Worm (Caenorhabditis elegans) whole organism, L4 larva: ENCODE results near the gene F12A10.8.

Source experiments
- F10B5.3 ChIP-seq: sonication (generic microtip); optimal IDR thresholded peaks from 2 replicates; lab custom pipeline; 2016; ENCODE audit warnings: mild to moderate bottlenecking, missing genetic modification characterization, missing compliant biosample characterization
- F37D6.2 ChIP-seq: sonication (generic microtip); optimal IDR thresholded peaks from 2 replicates; lab custom pipeline; 2016; ENCODE audit warnings: mild to moderate bottlenecking, missing genetic modification characterization, missing compliant biosample characterization
- F44E2.7 ChIP-seq: fragments of 200-800 bp; sonication (Bioruptor generic); IDR thresholded peaks from 2 replicates; pipeline ENCODE4 v2.1.2; 2022; ENCODE audit warnings: missing genetic modification characterization, missing compliant biosample characterization
- F49E8.2 ChIP-seq: sonication (generic microtip); optimal IDR thresholded peaks from 2 replicates; lab custom pipeline; 2016; ENCODE audit warnings: missing compliant biosample characterization, mild to moderate bottlenecking, missing genetic modification characterization, borderline replicate concordance
- T20F7.1 ChIP-seq: fragments of 200-800 bp; sonication (Bioruptor generic); optimal IDR thresholded peaks from 2 replicates; lab custom pipeline; 2018; ENCODE audit warnings: mild to moderate bottlenecking, missing genetic modification characterization, missing compliant biosample characterization
- Y105C5A.15 ChIP-seq: fragments of 200-800 bp; sonication (Bioruptor generic); IDR thresholded peaks from 2 replicates; pipeline ENCODE4 v1.3.6; 2022; ENCODE audit warnings: missing genetic modification characterization, missing compliant biosample characterization
- Y48G9A.11 ChIP-seq: fragments of 200-800 bp; sonication (Bioruptor generic); IDR thresholded peaks from 2 replicates; pipeline ENCODE4 v1.3.6; 2022; ENCODE audit warnings: missing genetic modification reagents, missing genetic modification characterization, missing compliant biosample characterization
- ZK546.5 ChIP-seq, 2 experiments: sonication (generic microtip); optimal IDR thresholded peaks; 2 replicates each; lab custom pipeline; 2017; ENCODE audit warnings: missing biosample characterization in 2 of 2, missing genetic modification characterization in 2 of 2
- aha-1 ChIP-seq: fragments of 150-350 bp; peaks from one replicate; lab custom pipeline; 2014; ENCODE audit warnings: missing biosample characterization, missing genetic modification characterization
- attf-4 ChIP-seq: sonication (generic microtip); optimal IDR thresholded peaks from 3 replicates; lab custom pipeline; 2017; ENCODE audit warnings: missing biosample characterization, missing genetic modification characterization
- ceh-20 ChIP-seq: fragments of 200-800 bp; sonication (Bioruptor generic); IDR thresholded peaks from 2 replicates; pipeline ENCODE4 v1.3.6; 2022; ENCODE audit warnings: missing genetic modification reagents, missing genetic modification characterization, missing compliant biosample characterization
- ceh-28 ChIP-seq: fragments of 150-350 bp; optimal IDR thresholded peaks from 2 replicates; lab custom pipeline; 2014; ENCODE audit warnings: missing biosample characterization, missing genetic modification reagents, missing genetic modification characterization
- ceh-32 ChIP-seq: sonication (generic microtip); optimal IDR thresholded peaks from 2 replicates; lab custom pipeline; 2016; ENCODE audit warnings: mild to moderate bottlenecking, missing genetic modification characterization, missing compliant biosample characterization; ENCODE audit not compliant: poor library complexity
- ctbp-1 ChIP-seq: fragments of 200-800 bp; sonication (Bioruptor generic); IDR thresholded peaks from 2 replicates; pipeline ENCODE4 v1.3.6; 2022; ENCODE audit warnings: missing genetic modification reagents, missing genetic modification characterization, missing compliant biosample characterization
- daf-16 ChIP-seq, 3 experiments: sonication (generic microtip); optimal IDR thresholded peaks; 2 replicates each; lab custom pipeline; 2016 to 2017; ENCODE audit warnings: missing genetic modification characterization in 3 of 3, missing genetic modification reagents in 3 of 3, mild to moderate bottlenecking in 2 of 3, missing compliant biosample characterization in 2 of 3, missing biosample characterization in 1 of 3, moderate library complexity in 1 of 3
- daf-8 ChIP-seq: fragments of 200-800 bp; sonication (Bioruptor generic); IDR thresholded peaks from 2 replicates; pipeline ENCODE4 v1.3.6; 2022; ENCODE audit warnings: missing genetic modification characterization, missing compliant biosample characterization
- dpl-1 ChIP-seq: fragments of 150-350 bp; optimal IDR thresholded peaks from 2 replicates; lab custom pipeline; 2014; ENCODE audit warnings: missing biosample characterization, missing genetic modification reagents, missing genetic modification characterization
- fkh-10 ChIP-seq: fragments of 150-350 bp; optimal IDR thresholded peaks from 2 replicates; lab custom pipeline; 2014; ENCODE audit warnings: missing biosample characterization, missing genetic modification reagents, missing genetic modification characterization
- fos-1 ChIP-seq: fragments of 150-350 bp; optimal IDR thresholded peaks from 2 replicates; lab custom pipeline; 2014; ENCODE audit warnings: missing biosample characterization, missing genetic modification characterization
- hif-1 ChIP-seq, 2 experiments: sonication (generic microtip); optimal IDR thresholded peaks; 2 replicates each; lab custom pipeline; 2016 to 2017; ENCODE audit warnings: missing compliant biosample characterization in 2 of 2, missing genetic modification characterization in 2 of 2, missing genetic modification reagents in 2 of 2, missing genotype in 2 of 2, mild to moderate bottlenecking in 1 of 2
- hlh-11 ChIP-seq: fragments of 200-800 bp; sonication (Bioruptor generic); optimal IDR thresholded peaks from 2 replicates; lab custom pipeline; 2018; ENCODE audit warnings: mild to moderate bottlenecking, missing genetic modification characterization, missing compliant biosample characterization
- lin-1 ChIP-seq: fragments of 200-800 bp; sonication (Bioruptor generic); IDR thresholded peaks from 2 replicates; pipeline ENCODE4 v1.3.6; 2022; ENCODE audit warnings: missing genetic modification reagents, missing genetic modification characterization, missing compliant biosample characterization
- lin-29 ChIP-seq: fragments of 200-800 bp; sonication (Bioruptor generic); IDR thresholded peaks from 2 replicates; pipeline ENCODE4 v1.3.6; 2022; ENCODE audit warnings: missing genetic modification reagents, missing genetic modification characterization, missing compliant biosample characterization
- lin-38 ChIP-seq: fragments of 200-800 bp; sonication (Bioruptor generic); IDR thresholded peaks from 2 replicates; pipeline ENCODE4 v1.3.6; 2022; ENCODE audit warnings: missing genetic modification reagents, missing genetic modification characterization, missing compliant biosample characterization
- lin-39 ChIP-seq: fragments of 150-350 bp; optimal IDR thresholded peaks from 2 replicates; lab custom pipeline; 2014; ENCODE audit warnings: missing biosample characterization, missing genetic modification reagents, missing genetic modification characterization
- lir-3 ChIP-seq: sonication (generic microtip); optimal IDR thresholded peaks from 2 replicates; lab custom pipeline; 2016; ENCODE audit warnings: mild to moderate bottlenecking, missing genetic modification characterization, missing compliant biosample characterization
- lsy-2 ChIP-seq, 2 experiments: fragments of 150-350 bp in 1 of 2; sonication (generic microtip) in 1 of 2; optimal IDR thresholded peaks; 2 replicates each; lab custom pipeline; 2014 to 2017; ENCODE audit warnings: missing biosample characterization in 2 of 2, missing genetic modification characterization in 2 of 2
- madf-5 ChIP-seq, 2 experiments: fragments of 200-800 bp; sonication (Bioruptor generic); IDR thresholded peaks; 2 replicates each; pipeline ENCODE4 v1.3.6; 2022; ENCODE audit warnings: missing compliant biosample characterization in 2 of 2, missing genetic modification characterization in 2 of 2
- mdl-1 ChIP-seq, 2 experiments: fragments of 150-350 bp in 1 of 2; sonication (generic microtip) in 1 of 2; optimal IDR thresholded peaks; 2 replicates each; lab custom pipeline; 2014 to 2017; ENCODE audit warnings: missing biosample characterization in 2 of 2, missing genetic modification characterization in 2 of 2
- mdt-29 ChIP-seq: fragments of 200-800 bp; sonication (Bioruptor generic); IDR thresholded peaks from 2 replicates; pipeline ENCODE4 v1.3.6; 2022; ENCODE audit warnings: missing genetic modification reagents, missing genetic modification characterization, missing compliant biosample characterization
- mes-2 ChIP-seq: sonication (generic microtip); optimal IDR thresholded peaks from 2 replicates; lab custom pipeline; 2016; ENCODE audit warnings: missing genotype, mild to moderate bottlenecking, missing genetic modification characterization, missing compliant biosample characterization; ENCODE audit not compliant: poor library complexity, severe bottlenecking
- mxl-2 ChIP-seq: fragments of 200-800 bp; sonication (Bioruptor generic); conservative IDR thresholded peaks from 2 replicates; pipeline ENCODE4 v1.3.6; 2022; ENCODE audit warnings: missing genetic modification reagents, missing genetic modification characterization, missing compliant biosample characterization
- nhr-11 ChIP-seq: fragments of 150-350 bp; optimal IDR thresholded peaks from 2 replicates; lab custom pipeline; 2014; ENCODE audit warnings: missing biosample characterization, missing genetic modification characterization
- nhr-25 ChIP-seq: sonication (generic microtip); optimal IDR thresholded peaks from 2 replicates; lab custom pipeline; 2017; ENCODE audit warnings: missing genetic modification characterization, mild to moderate bottlenecking, missing compliant biosample characterization, antibody characterized with exemption, moderate library complexity, borderline replicate concordance; ENCODE audit not compliant: insufficient read depth
- nhr-28 ChIP-seq: fragments of 150-350 bp; optimal IDR thresholded peaks from 2 replicates; lab custom pipeline; 2014; ENCODE audit warnings: missing biosample characterization, missing genetic modification characterization
- nhr-6 ChIP-seq: fragments of 150-350 bp; optimal IDR thresholded peaks from 2 replicates; lab custom pipeline; 2014; ENCODE audit warnings: missing biosample characterization, missing genetic modification characterization
- pha-4 ChIP-seq, 2 experiments: fragments of 150-350 bp in 1 of 2; fragments of 200-800 bp in 1 of 2; sonication (Bioruptor generic) in 1 of 2; IDR thresholded peaks in 1 of 2; optimal IDR thresholded peaks in 1 of 2; 2 replicates each; pipeline versions ENCODE4 v1.3.6 to Lab custom; 2014 to 2022; ENCODE audit warnings: missing genetic modification characterization in 2 of 2, missing genetic modification reagents in 2 of 2, missing biosample characterization in 1 of 2, missing compliant biosample characterization in 1 of 2
- php-3 ChIP-seq: fragments of 200-800 bp; sonication (Bioruptor generic); IDR thresholded peaks from 2 replicates; pipeline ENCODE4 v1.3.6; 2022; ENCODE audit warnings: missing genetic modification reagents, missing genetic modification characterization, missing compliant biosample characterization
- rbr-2 ChIP-seq: sonication (generic microtip); optimal IDR thresholded peaks from 2 replicates; lab custom pipeline; 2016; ENCODE audit warnings: missing genotype, missing genetic modification characterization, missing compliant biosample characterization
- sdz-12 ChIP-seq: fragments of 200-800 bp; sonication (Bioruptor generic); optimal IDR thresholded peaks from 2 replicates; lab custom pipeline; 2018; ENCODE audit warnings: mild to moderate bottlenecking, missing genetic modification characterization, missing compliant biosample characterization
- skn-1 ChIP-seq: fragments of 150-350 bp; optimal IDR thresholded peaks from 2 replicates; lab custom pipeline; 2014; ENCODE audit warnings: missing biosample characterization, missing genetic modification characterization
- snpc-4 ChIP-seq: fragments of 150-350 bp; optimal IDR thresholded peaks from 2 replicates; lab custom pipeline; 2014; ENCODE audit warnings: missing biosample characterization, missing genetic modification characterization
- spr-3 ChIP-seq: fragments of 200-800 bp; sonication (Bioruptor generic); optimal IDR thresholded peaks from 2 replicates; lab custom pipeline; 2018; ENCODE audit warnings: mild to moderate bottlenecking, missing genetic modification characterization, missing compliant biosample characterization
- unc-62 ChIP-seq, 3 experiments: fragments of 150-350 bp in 1 of 3; sonication (generic microtip); optimal IDR thresholded peaks in 2 of 3; peaks in 1 of 3; 1 replicate in 1 of 3; 2 replicates in 2 of 3; lab custom pipeline; 2014 to 2017; ENCODE audit warnings: missing biosample characterization in 3 of 3, missing genetic modification characterization in 3 of 3, missing genetic modification reagents in 3 of 3, missing genotype in 1 of 3
- vab-7 ChIP-seq: fragments of 200-800 bp; sonication (Bioruptor generic); IDR thresholded peaks from 2 replicates; pipeline ENCODE4 v1.3.6; 2022; ENCODE audit warnings: missing genetic modification reagents, missing genetic modification characterization, missing compliant biosample characterization
- zfp-2 ChIP-seq: sonication (generic microtip); optimal IDR thresholded peaks from 2 replicates; lab custom pipeline; 2016; ENCODE audit warnings: mild to moderate bottlenecking, missing genetic modification characterization, missing compliant biosample characterization
- zfp-3 ChIP-seq: fragments of 200-800 bp; sonication (Bioruptor generic); conservative IDR thresholded peaks from 2 replicates; pipeline ENCODE4 v1.3.6; 2022; ENCODE audit warnings: missing genetic modification reagents, missing genetic modification characterization, missing compliant biosample characterization
- zip-11 ChIP-seq: fragments of 200-800 bp; sonication (Bioruptor generic); IDR thresholded peaks from 2 replicates; pipeline ENCODE4 v1.3.6; 2022; ENCODE audit warnings: missing genetic modification characterization, missing compliant biosample characterization
- zip-2 ChIP-seq: fragments of 150-350 bp; optimal IDR thresholded peaks from 2 replicates; lab custom pipeline; 2014; ENCODE audit warnings: missing biosample characterization, missing genetic modification characterization
- ztf-11 ChIP-seq: fragments of 150-350 bp; optimal IDR thresholded peaks from 2 replicates; lab custom pipeline; 2014; ENCODE audit warnings: missing biosample characterization, missing genetic modification characterization

Gene F12A10.8

DNA sequence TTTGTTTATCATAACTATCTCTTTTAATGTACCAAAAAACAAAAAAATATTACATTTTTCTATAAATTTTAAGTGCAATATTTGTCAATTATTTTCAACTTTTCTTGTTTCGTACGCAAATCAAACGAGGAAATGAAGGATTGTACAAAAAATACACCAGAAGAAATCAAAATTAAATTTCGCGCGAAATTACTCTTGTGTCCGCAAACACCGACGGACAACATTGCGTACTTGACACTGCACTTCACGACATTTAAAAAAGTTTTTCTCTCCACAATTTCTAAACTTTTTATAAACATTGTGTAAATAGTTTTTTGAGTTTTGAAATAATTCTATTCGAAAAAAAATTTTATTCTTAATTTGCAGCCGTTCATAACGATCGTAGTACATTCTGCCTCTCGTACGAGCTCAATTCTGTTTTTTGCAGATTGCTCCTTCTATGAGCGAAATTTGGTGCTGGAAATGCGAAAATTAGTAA, 26.9 kb downstream of the F12A10.8 start, which contains the start of gene mrps-16:
Gene mrps-16 (plus strand): TSS at position 428 of the 478 bp plus-strand sequence.
- TF ChIP-seq skn-1 (tag; lab: Kevin White, UChicago), result no peak
- TF ChIP-seq ceh-28 (tag; lab: Kevin White, UChicago), result no peak
- no peak for TF ChIP-seq lin-1 (GFP tag; lab: Robert Waterston, UW)
- TF ChIP-seq zfp-3 (GFP tag; lab: Robert Waterston, UW), result no peak
- no peak for TF ChIP-seq ztf-11
- peak; percentile 65 for TF ChIP-seq lin-38 (GFP tag; lab: Robert Waterston, UW)
- TF ChIP-seq vab-7 (GFP tag; lab: Robert Waterston, UW), result no peak
- TF ChIP-seq php-3, result no peak
- TF ChIP-seq snpc-4 (tag; lab: Kevin White, UChicago), result no peak
- peak; percentile 30 for TF ChIP-seq nhr-6 (tag; lab: Kevin White, UChicago)
- no peak for TF ChIP-seq lin-39 (tag; lab: Kevin White, UChicago)
- TF ChIP-seq ceh-20, result no peak
- TF ChIP-seq nhr-11 (tag; lab: Kevin White, UChicago), result no peak
- no peak for TF ChIP-seq daf-8 (GFP tag; lab: Robert Waterston, UW)
- peak in 1 of 2 experiments; percentile 82 for TF ChIP-seq lsy-2 (tag; optimal IDR thresholded peaks at IDR 0.05; lab: Kevin White, UChicago)
- no peak for TF ChIP-seq F44E2.7 (GFP tag; lab: Robert Waterston, UW)
- TF ChIP-seq fkh-10 (GFP tag; lab: Kevin White, UChicago), result no peak
- peak; percentile 7 for TF ChIP-seq nhr-25 (tag; lab: Kevin White, UChicago)
- TF ChIP-seq F37D6.2 (tag; lab: Kevin White, UChicago), result no peak
- TF ChIP-seq zip-11 (GFP tag; lab: Robert Waterston, UW), result no peak
- TF ChIP-seq madf-5 (GFP tag; IDR thresholded peaks at IDR 0.05; lab: Robert Waterston, UW), result no peak
- TF ChIP-seq lin-29 (GFP tag; lab: Robert Waterston, UW), result no peak
- TF ChIP-seq ZK546.5 (tag; optimal IDR thresholded peaks at IDR 0.05; lab: Kevin White, UChicago), result no peak
- no peak for TF ChIP-seq mxl-2 (GFP tag; lab: Robert Waterston, UW)
- TF ChIP-seq ceh-32 (tag; lab: Kevin White, UChicago), result no peak
- no peak for TF ChIP-seq hlh-11 (tag; lab: Kevin White, UChicago)
- TF ChIP-seq attf-4 (tag; lab: Kevin White, UChicago), result no peak
- no peak for TF ChIP-seq hif-1 (tag; optimal IDR thresholded peaks at IDR 0.05; lab: Kevin White, UChicago)
- TF ChIP-seq mdl-1 (tag; optimal IDR thresholded peaks at IDR 0.05; lab: Kevin White, UChicago), result no peak
- peak; percentile 25 for TF ChIP-seq nhr-28
- TF ChIP-seq mes-2, result peak; percentile 72
- no peak for TF ChIP-seq fos-1 (tag; lab: Kevin White, UChicago)
- TF ChIP-seq F49E8.2, result no peak
- TF ChIP-seq Y105C5A.15 (GFP tag; lab: Robert Waterston, UW), result no peak
- TF ChIP-seq daf-16 (GFP tag; optimal IDR thresholded peaks at IDR 0.05; lab: Kevin White, UChicago), result no peak
- peak; percentile 31 for TF ChIP-seq daf-16 (tag; optimal IDR thresholded peaks at IDR 0.05; lab: Kevin White, UChicago)
- no peak for TF ChIP-seq zip-2 (tag; lab: Kevin White, UChicago)
- no peak for TF ChIP-seq lir-3 (tag; lab: Kevin White, UChicago)
- no peak for TF ChIP-seq F10B5.3 (tag; lab: Kevin White, UChicago)
- no peak for TF ChIP-seq pha-4 (GFP tag; IDR thresholded peaks at IDR 0.05; lab: Robert Waterston, UW)
- no peak for TF ChIP-seq pha-4 (tag; optimal IDR thresholded peaks at IDR 0.05; lab: Kevin White, UChicago)
- no peak for TF ChIP-seq zfp-2
- TF ChIP-seq ctbp-1 (GFP tag; lab: Robert Waterston, UW), result no peak
- TF ChIP-seq sdz-12, result no peak
- TF ChIP-seq dpl-1 (GFP tag; lab: Kevin White, UChicago), result peak; percentile 96
- no peak for TF ChIP-seq mdt-29 (GFP tag; lab: Robert Waterston, UW)
- TF ChIP-seq rbr-2 (tag; lab: Kevin White, UChicago), result peak; percentile 42
- peak in 1 of 2 experiments; percentile 24 for TF ChIP-seq unc-62 (GFP tag; optimal IDR thresholded peaks at IDR 0.05 in 1 of 2; lab: Kevin White, UChicago)
- no peak for TF ChIP-seq unc-62 (tag; optimal IDR thresholded peaks at IDR 0.05; lab: Kevin White, UChicago)
- no peak for TF ChIP-seq spr-3 (GFP tag; lab: Kevin White, UChicago)
- TF ChIP-seq aha-1 (tag; lab: Kevin White, UChicago), result peak; percentile 89
- no peak for TF ChIP-seq T20F7.1 (GFP tag; lab: Kevin White, UChicago)
- TF ChIP-seq Y48G9A.11 (GFP tag; lab: Robert Waterston, UW), result no peak
